Fruit fly (Drosophila melanogaster) S2 (cell line): ENCODE measurements around the gene CG33630.

Source experiments
- CG8478 ChIP-seq: fragments of >200 bp; optimal IDR thresholded peaks from 2 replicates; lab custom pipeline; 2018
- CTCF ChIP-seq, 2 experiments: fragments of >200 bp; optimal IDR thresholded peaks; 2 replicates each; lab custom pipeline; 2018

CG33630 gene

dm6 chr3R:10111150-10111814, 48.9 kb downstream of the CG33630 start:
- TF ChIP-seq CG8478 = no peak
- TF ChIP-seq CTCF (optimal IDR thresholded peaks at IDR 0.05; lab: Kevin White, UChicago) = no peak

- no peak for TF ChIP-seq CG8478
- no peak for TF ChIP-seq CTCF (optimal IDR thresholded peaks at IDR 0.05; lab: Kevin White, UChicago)
Measured at dm6 chr3R:10111815-10112185, 49.4 kb downstream of the CG33630 start.

- TF ChIP-seq CTCF (optimal IDR thresholded peaks at IDR 0.05; lab: Kevin White, UChicago) (no peak), CG8478 (no peak)
Measured at dm6 chr3R:10112195-10112594, 49.8 kb downstream of the CG33630 start, which contains the start of gene CAH7. Gene CAH7, plus strand, starts transcription at chr3R:10112237.
